Fruit fly (Drosophila melanogaster): ENCODE results near the gene Oseg5.
A peak's percentile ranks its signal among the peaks of the same experiment; 100 is the strongest.

DNA sequence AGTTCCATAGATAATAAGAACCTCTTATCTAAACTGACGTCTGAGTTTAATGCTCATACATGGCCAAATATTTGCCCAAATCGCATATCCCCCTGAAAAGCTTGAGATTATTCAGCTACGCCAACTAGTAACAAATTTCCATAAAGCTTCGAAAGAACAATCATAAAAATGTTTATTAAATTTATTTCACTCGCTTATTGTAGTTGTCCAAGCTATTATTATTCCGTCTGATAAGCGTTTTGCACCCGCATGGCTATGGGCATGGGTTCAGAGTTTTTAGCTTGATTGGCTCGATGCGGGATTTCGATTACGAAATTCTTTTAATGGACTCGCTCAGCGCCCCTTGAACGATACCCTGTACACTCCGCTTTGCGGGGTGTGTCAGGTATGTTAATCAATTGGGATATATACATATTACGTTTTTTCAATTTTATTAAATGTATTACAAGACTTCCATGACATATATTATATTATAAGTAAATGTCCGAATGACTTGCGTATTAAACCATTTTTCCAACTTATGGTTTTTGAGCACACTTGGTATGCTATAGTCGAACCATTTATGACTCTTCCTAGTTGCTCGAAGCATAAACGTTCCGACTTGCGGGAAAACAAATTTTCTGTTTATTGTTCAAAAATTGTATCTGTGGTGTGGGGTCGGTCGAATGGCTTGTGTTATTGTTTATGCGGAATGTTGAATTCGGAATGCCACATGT is 29.9 kb downstream of the Oseg5 start:
- peak; percentile 70 for TF ChIP-seq CG8159 (tag; optimal IDR thresholded peaks at IDR 0.05)
- TF ChIP-seq CG14655 (GFP tag; optimal IDR thresholded peaks at IDR 0.05) = peak; percentile 61
- TF ChIP-seq fd96Ca (GFP tag; IDR thresholded peaks at IDR 0.05) = peak; percentile 71
- TF ChIP-seq CG15710 (tag; optimal IDR thresholded peaks at IDR 0.05) = peak; percentile 63
- TF ChIP-seq CG4496 (GFP tag; IDR thresholded peaks at IDR 0.05) = peak; percentile 77
- TF ChIP-seq EcR (GFP tag; optimal IDR thresholded peaks at IDR 0.05) = no peak
- 0 out of 2 replicates have a peak, but pooled peaks have one; percentile 26 for TF ChIP-seq CG12605 (GFP tag; IDR thresholded peaks at IDR 0.05)
- peak; percentile 72 for TF ChIP-seq Pif1B (GFP tag; optimal IDR thresholded peaks at IDR 0.05)
- no peak for TF ChIP-seq CG13204 (GFP tag; optimal IDR thresholded peaks at IDR 0.05)
- no peak for TF ChIP-seq CG10348 (GFP tag; IDR thresholded peaks at IDR 0.05)
- TF ChIP-seq D1 (tag; optimal IDR thresholded peaks at IDR 0.05) = peak; percentile 32
- peak; percentile 82 for TF ChIP-seq Ets98B (GFP tag; IDR thresholded peaks at IDR 0.05)
